Worm (Caenorhabditis elegans): ENCODE data around the gene H10E21.5.

DNA sequence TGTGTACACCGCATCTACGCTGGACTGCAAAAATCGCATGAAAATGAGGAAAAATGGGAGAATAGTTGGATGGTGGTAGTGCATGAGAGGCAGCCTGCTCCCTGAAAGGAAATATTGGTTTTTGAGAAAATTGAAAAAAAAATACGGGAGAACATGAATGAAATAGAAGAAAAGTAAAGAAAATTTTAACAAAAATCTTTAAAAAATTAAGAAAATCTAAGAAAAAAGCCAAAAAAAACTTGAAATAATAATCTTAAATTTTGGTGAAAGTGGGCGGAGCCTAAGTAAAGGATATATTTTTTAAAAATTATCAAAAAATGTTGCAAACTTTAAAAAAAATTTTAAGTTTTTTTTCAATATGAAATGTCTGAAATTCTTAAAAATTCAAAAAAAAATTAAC is at the start of gene H10E21.5:
- TF ChIP-seq unc-62 (GFP tag; optimal IDR thresholded peaks at IDR 0.05 in 1 of 2) = no peak
- TF ChIP-seq unc-62 (tag; optimal IDR thresholded peaks at IDR 0.05) = no peak
- no peak for TF ChIP-seq skn-1 (tag; optimal IDR thresholded peaks at IDR 0.05)
- TF ChIP-seq nhr-76 (tag; optimal IDR thresholded peaks at IDR 0.05) = no peak
- no peak for TF ChIP-seq mdl-1 (tag; optimal IDR thresholded peaks at IDR 0.05)
- TF ChIP-seq ztf-11 (tag; optimal IDR thresholded peaks at IDR 0.05) = no peak
- no peak for TF ChIP-seq lsy-2 (tag; optimal IDR thresholded peaks at IDR 0.05)
- TF ChIP-seq unc-39 (tag; optimal IDR thresholded peaks at IDR 0.05) = no peak
- no peak for TF ChIP-seq nhr-6 (tag; optimal IDR thresholded peaks at IDR 0.05)
- TF ChIP-seq ces-1 (GFP tag; optimal IDR thresholded peaks at IDR 0.05) = no peak
- TF ChIP-seq ctbp-1 (GFP tag; IDR thresholded peaks at IDR 0.05) = no peak
- TF ChIP-seq ama-1 (optimal IDR thresholded peaks at IDR 0.05) = no peak
- no peak for TF ChIP-seq fkh-10 (GFP tag; optimal IDR thresholded peaks at IDR 0.05)
- no peak for TF ChIP-seq daf-8 (GFP tag; IDR thresholded peaks at IDR 0.05)
- TF ChIP-seq Y5F2A.4 (GFP tag; optimal IDR thresholded peaks at IDR 0.05) = no peak
